Worm (Caenorhabditis elegans): Measurements from ENCODE around the gene C04E7.1.
"Not testable (repeated sequence)": the region's sequence is repeated elsewhere in the genome, so short reads cannot be mapped to it uniquely, and the experiment has no call there.

DNA sequence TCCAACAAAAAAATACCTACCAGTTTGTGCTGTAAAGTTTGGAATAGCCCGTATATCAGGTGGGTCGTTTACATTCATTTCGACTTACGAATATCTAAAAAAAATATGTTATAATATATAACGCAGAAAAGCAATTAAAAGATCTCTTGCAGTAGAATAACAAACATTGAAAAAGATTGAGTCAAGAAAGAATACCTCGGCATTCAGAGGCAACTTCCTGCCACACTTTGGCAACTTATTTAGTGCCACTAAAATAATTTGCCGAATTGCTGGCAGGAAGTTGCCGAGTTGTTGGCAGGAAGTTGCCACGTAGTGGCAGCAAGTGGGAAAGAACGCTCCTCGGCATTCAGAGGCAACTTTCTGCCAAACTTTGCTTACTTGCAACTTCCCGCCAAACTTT is 10.8 kb upstream of the C04E7.1 start, which contains the start of gene C04E7.3:
- TF ChIP-seq hpl-2 (GFP tag; optimal IDR thresholded peaks at IDR 0.05); unc-130 (tag; optimal IDR thresholded peaks at IDR 0.05); swsn-7 (tag; optimal IDR thresholded peaks at IDR 0.05); unc-62 (GFP tag; optimal IDR thresholded peaks at IDR 0.05); ztf-4 (tag; optimal IDR thresholded peaks at IDR 0.05); egl-27 (tag; optimal IDR thresholded peaks at IDR 0.05); aha-1 (tag; optimal IDR thresholded peaks at IDR 0.05); Y116A8C.19 (tag; optimal IDR thresholded peaks at IDR 0.05; ENCODE audit: borderline replicate concordance): not testable (repeated sequence)
